Worm (Caenorhabditis elegans) whole organism, L4 larva: ENCODE data around the gene pie-1.
A peak's percentile ranks its signal among the peaks of the same experiment; 100 is the strongest.

Source experiments
- F44E2.7 ChIP-seq: fragments of 200-800 bp; sonication (Bioruptor generic); IDR thresholded peaks from 2 replicates; pipeline ENCODE4 v2.1.2; 2022; ENCODE audit warnings: missing genetic modification characterization, missing compliant biosample characterization
- F49E8.2 ChIP-seq: sonication (generic microtip); optimal IDR thresholded peaks from 2 replicates; lab custom pipeline; 2016; ENCODE audit warnings: missing compliant biosample characterization, mild to moderate bottlenecking, missing genetic modification characterization, borderline replicate concordance
- T26A8.4 ChIP-seq: fragments of 200-800 bp; sonication (Bioruptor generic); IDR thresholded peaks from 2 replicates; pipeline ENCODE4 v1.3.6; 2022; ENCODE audit warnings: missing genetic modification characterization, missing compliant biosample characterization
- Y5F2A.4 ChIP-seq: fragments of 200-800 bp; sonication (Bioruptor generic); optimal IDR thresholded peaks from 2 replicates; lab custom pipeline; 2018; ENCODE audit warnings: mild to moderate bottlenecking, missing genetic modification characterization, missing compliant biosample characterization
- aha-1 ChIP-seq: fragments of 150-350 bp; peaks from one replicate; lab custom pipeline; 2014; ENCODE audit warnings: missing biosample characterization, missing genetic modification characterization
- aly-2 ChIP-seq: sonication (generic microtip); optimal IDR thresholded peaks from 2 replicates; lab custom pipeline; 2018; ENCODE audit warnings: missing biosample characterization, missing genetic modification characterization
- ceh-20 ChIP-seq: fragments of 200-800 bp; sonication (Bioruptor generic); IDR thresholded peaks from 2 replicates; pipeline ENCODE4 v1.3.6; 2022; ENCODE audit warnings: missing genetic modification reagents, missing genetic modification characterization, missing compliant biosample characterization
- ceh-28 ChIP-seq: fragments of 150-350 bp; optimal IDR thresholded peaks from 2 replicates; lab custom pipeline; 2014; ENCODE audit warnings: missing biosample characterization, missing genetic modification reagents, missing genetic modification characterization
- ceh-44 ChIP-seq: fragments of 200-800 bp; sonication (Bioruptor generic); IDR thresholded peaks from 2 replicates; pipeline ENCODE4 v1.3.6; 2022; ENCODE audit warnings: missing genetic modification reagents, missing genetic modification characterization, missing compliant biosample characterization
- cey-2 ChIP-seq: sonication (generic microtip); optimal IDR thresholded peaks from 3 replicates; lab custom pipeline; 2017; ENCODE audit warnings: missing genetic modification characterization, mild to moderate bottlenecking, missing compliant biosample characterization, antibody characterized with exemption, borderline replicate concordance; ENCODE audit not compliant: insufficient read depth
- daf-16 ChIP-seq, 3 experiments: sonication (generic microtip); optimal IDR thresholded peaks; 2 replicates each; lab custom pipeline; 2016 to 2017; ENCODE audit warnings: missing genetic modification characterization in 3 of 3, missing genetic modification reagents in 3 of 3, mild to moderate bottlenecking in 2 of 3, missing compliant biosample characterization in 2 of 3, missing biosample characterization in 1 of 3, moderate library complexity in 1 of 3
- daf-8 ChIP-seq: fragments of 200-800 bp; sonication (Bioruptor generic); IDR thresholded peaks from 2 replicates; pipeline ENCODE4 v1.3.6; 2022; ENCODE audit warnings: missing genetic modification characterization, missing compliant biosample characterization
- dmd-8 ChIP-seq: fragments of 200-800 bp; sonication (Bioruptor generic); IDR thresholded peaks from 2 replicates; pipeline ENCODE4 v1.3.6; 2022; ENCODE audit warnings: missing genetic modification characterization, missing compliant biosample characterization
- dmd-9 ChIP-seq: fragments of 200-800 bp; sonication (Bioruptor generic); IDR thresholded peaks from 2 replicates; pipeline ENCODE4 v1.3.6; 2022; ENCODE audit warnings: missing genetic modification reagents, missing genetic modification characterization, missing compliant biosample characterization
- duxl-1 ChIP-seq: sonication (generic microtip); optimal IDR thresholded peaks from 2 replicates; lab custom pipeline; 2016; ENCODE audit warnings: mild to moderate bottlenecking, missing genetic modification characterization, moderate library complexity, missing compliant biosample characterization; ENCODE audit not compliant: poor library complexity
- egl-43 ChIP-seq: fragments of 200-800 bp; sonication (Bioruptor generic); IDR thresholded peaks from 2 replicates; pipeline ENCODE4 v1.3.6; 2022; ENCODE audit warnings: missing genetic modification reagents, missing genetic modification characterization, missing compliant biosample characterization
- fos-1 ChIP-seq: fragments of 150-350 bp; optimal IDR thresholded peaks from 2 replicates; lab custom pipeline; 2014; ENCODE audit warnings: missing biosample characterization, missing genetic modification characterization
- gei-8 ChIP-seq: fragments of 200-800 bp; sonication (Bioruptor generic); optimal IDR thresholded peaks from 2 replicates; lab custom pipeline; 2018; ENCODE audit warnings: mild to moderate bottlenecking, missing genetic modification characterization, missing compliant biosample characterization
- hmg-1.1 ChIP-seq: fragments of 200-800 bp; sonication (Bioruptor generic); IDR thresholded peaks from 2 replicates; pipeline ENCODE4 v1.3.6; 2022; ENCODE audit warnings: missing genetic modification reagents, missing genetic modification characterization, missing compliant biosample characterization
- lim-7 ChIP-seq: fragments of 200-800 bp; sonication (Bioruptor generic); IDR thresholded peaks from 2 replicates; pipeline ENCODE4 v1.3.6; 2022; ENCODE audit warnings: missing genetic modification characterization, missing compliant biosample characterization
- lin-39 ChIP-seq: fragments of 150-350 bp; optimal IDR thresholded peaks from 2 replicates; lab custom pipeline; 2014; ENCODE audit warnings: missing biosample characterization, missing genetic modification reagents, missing genetic modification characterization
- mdt-29 ChIP-seq: fragments of 200-800 bp; sonication (Bioruptor generic); IDR thresholded peaks from 2 replicates; pipeline ENCODE4 v1.3.6; 2022; ENCODE audit warnings: missing genetic modification reagents, missing genetic modification characterization, missing compliant biosample characterization
- mxl-3 ChIP-seq: fragments of 200-800 bp; sonication (Bioruptor generic); optimal IDR thresholded peaks from 2 replicates; lab custom pipeline; 2018; ENCODE audit warnings: mild to moderate bottlenecking, missing genetic modification characterization, missing compliant biosample characterization
- nhr-10 ChIP-seq: fragments of 150-350 bp; optimal IDR thresholded peaks from 2 replicates; lab custom pipeline; 2014; ENCODE audit warnings: missing biosample characterization, missing genetic modification characterization
- nhr-102 ChIP-seq: sonication (generic microtip); optimal IDR thresholded peaks from 2 replicates; lab custom pipeline; 2016; ENCODE audit warnings: mild to moderate bottlenecking, missing genetic modification characterization, moderate library complexity, missing compliant biosample characterization
- nhr-237 ChIP-seq: sonication (generic microtip); optimal IDR thresholded peaks from 2 replicates; lab custom pipeline; 2017; ENCODE audit warnings: missing biosample characterization, missing genetic modification characterization
- nhr-25 ChIP-seq: sonication (generic microtip); optimal IDR thresholded peaks from 2 replicates; lab custom pipeline; 2017; ENCODE audit warnings: missing genetic modification characterization, mild to moderate bottlenecking, missing compliant biosample characterization, antibody characterized with exemption, moderate library complexity, borderline replicate concordance; ENCODE audit not compliant: insufficient read depth
- nhr-77 ChIP-seq: fragments of 150-350 bp; optimal IDR thresholded peaks from 2 replicates; lab custom pipeline; 2014; ENCODE audit warnings: missing biosample characterization, missing genetic modification characterization
- pha-4 ChIP-seq, 2 experiments: fragments of 150-350 bp in 1 of 2; fragments of 200-800 bp in 1 of 2; sonication (Bioruptor generic) in 1 of 2; IDR thresholded peaks in 1 of 2; optimal IDR thresholded peaks in 1 of 2; 2 replicates each; pipeline versions ENCODE4 v1.3.6 to Lab custom; 2014 to 2022; ENCODE audit warnings: missing genetic modification characterization in 2 of 2, missing genetic modification reagents in 2 of 2, missing biosample characterization in 1 of 2, missing compliant biosample characterization in 1 of 2
- php-3 ChIP-seq: fragments of 200-800 bp; sonication (Bioruptor generic); IDR thresholded peaks from 2 replicates; pipeline ENCODE4 v1.3.6; 2022; ENCODE audit warnings: missing genetic modification reagents, missing genetic modification characterization, missing compliant biosample characterization
- pqm-1 ChIP-seq: sonication (generic microtip); optimal IDR thresholded peaks from 2 replicates; lab custom pipeline; 2017; ENCODE audit warnings: missing biosample characterization, missing genetic modification characterization
- skn-1 ChIP-seq: fragments of 150-350 bp; optimal IDR thresholded peaks from 2 replicates; lab custom pipeline; 2014; ENCODE audit warnings: missing biosample characterization, missing genetic modification characterization
- snpc-1.2 ChIP-seq: fragments of 200-800 bp; sonication (Bioruptor generic); IDR thresholded peaks from 2 replicates; pipeline ENCODE4 v1.3.6; 2022; ENCODE audit warnings: missing genetic modification reagents, missing genetic modification characterization, missing compliant biosample characterization
- spr-1 ChIP-seq: sonication (generic microtip); optimal IDR thresholded peaks from 2 replicates; lab custom pipeline; 2016; ENCODE audit warnings: mild to moderate bottlenecking, missing genetic modification characterization, missing compliant biosample characterization
- unc-62 ChIP-seq, 3 experiments: fragments of 150-350 bp in 1 of 3; sonication (generic microtip); optimal IDR thresholded peaks in 2 of 3; peaks in 1 of 3; 1 replicate in 1 of 3; 2 replicates in 2 of 3; lab custom pipeline; 2014 to 2017; ENCODE audit warnings: missing biosample characterization in 3 of 3, missing genetic modification characterization in 3 of 3, missing genetic modification reagents in 3 of 3, missing genotype in 1 of 3
- zfp-2 ChIP-seq: sonication (generic microtip); optimal IDR thresholded peaks from 2 replicates; lab custom pipeline; 2016; ENCODE audit warnings: mild to moderate bottlenecking, missing genetic modification characterization, missing compliant biosample characterization

The pie-1 gene

DNA sequence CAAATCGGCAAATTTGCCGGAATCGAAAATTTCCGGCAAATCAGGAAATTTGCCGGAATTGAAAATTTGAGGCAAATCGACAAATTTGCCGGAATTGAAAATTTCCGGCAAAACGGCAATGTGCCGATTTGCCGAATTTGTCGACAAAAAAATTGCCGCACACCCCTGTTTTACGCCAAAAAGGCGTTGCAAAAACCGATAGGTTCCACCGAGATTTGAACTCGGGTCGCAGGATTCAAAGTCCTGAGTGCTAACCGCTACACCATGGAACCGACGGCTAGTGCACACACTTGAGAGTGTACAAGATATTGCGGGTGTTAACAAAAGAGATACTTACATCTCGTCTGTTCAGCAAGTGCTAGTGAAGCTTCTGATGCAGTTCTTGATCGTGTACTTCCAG, 27.0 kb upstream of the pie-1 start (continued):
- TF ChIP-seq spr-1 (tag; lab: Kevin White, UChicago) (no peak), nhr-102 (tag; lab: Kevin White, UChicago) (no peak), F44E2.7 (GFP tag; lab: Robert Waterston, UW) (0 out of 2 replicates have a peak, but pooled peaks have one; percentile 13), nhr-10 (tag; lab: Kevin White, UChicago) (no peak), duxl-1 (no peak), gei-8 (GFP tag; lab: Kevin White, UChicago) (no peak), nhr-237 (tag; lab: Kevin White, UChicago) (no peak), pha-4 (GFP tag; IDR thresholded peaks at IDR 0.05; lab: Robert Waterston, UW) (peak; percentile 61; the same call in 1 of the 2 replicates), pha-4 (tag; optimal IDR thresholded peaks at IDR 0.05; lab: Kevin White, UChicago) (no peak), pqm-1 (tag; lab: Kevin White, UChicago) (no peak), zfp-2 (peak; percentile 7), cey-2 (tag; lab: Kevin White, UChicago) (no peak), snpc-1.2 (peak; percentile 37; the same call in 1 of the 2 replicates), daf-16 (GFP tag; optimal IDR thresholded peaks at IDR 0.05; lab: Kevin White, UChicago) (peak in 1 of 2 experiments; percentile 20), daf-16 (tag; optimal IDR thresholded peaks at IDR 0.05; lab: Kevin White, UChicago) (no peak), dmd-8 (0 out of 2 replicates have a peak, but pooled peaks have one; percentile 50), daf-8 (no peak), ceh-20 (GFP tag; lab: Robert Waterston, UW) (no peak), aly-2 (tag; lab: Kevin White, UChicago) (no peak), Y5F2A.4 (GFP tag; lab: Kevin White, UChicago) (no peak), mxl-3 (peak; percentile 39), fos-1 (tag; lab: Kevin White, UChicago) (no peak), hmg-1.1 (GFP tag; lab: Robert Waterston, UW) (peak; percentile 68), mdt-29 (0 out of 2 replicates have a peak, but pooled peaks have one; percentile 21), lin-39 (no peak), T26A8.4 (GFP tag; lab: Robert Waterston, UW) (peak; percentile 53), dmd-9 (peak; percentile 51; the same call in 1 of the 2 replicates), lim-7 (GFP tag; lab: Robert Waterston, UW) (peak; percentile 75), F49E8.2 (tag; lab: Kevin White, UChicago) (no peak)

DNA sequence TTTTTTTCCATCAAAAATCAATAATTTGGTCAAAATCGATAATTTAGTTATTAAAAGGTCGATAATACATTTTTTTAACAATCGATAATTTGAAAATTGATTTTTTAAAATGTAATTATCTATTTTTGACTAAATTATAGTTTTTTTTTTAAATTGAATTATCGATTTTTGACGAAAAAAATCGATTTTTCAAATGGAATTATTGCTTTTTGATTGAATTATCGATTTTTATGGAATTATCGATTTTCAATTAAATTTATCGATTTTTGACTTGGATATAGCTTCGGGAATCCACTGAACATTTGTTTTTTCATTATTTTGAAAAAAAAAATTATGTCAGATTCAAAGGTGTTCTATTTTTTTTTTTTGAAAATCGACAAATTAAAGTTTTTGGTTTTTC, 16.4 kb upstream of the pie-1 start:
- TF ChIP-seq ceh-28 (tag; lab: Kevin White, UChicago): peak; percentile 88
- TF ChIP-seq fos-1 (tag; lab: Kevin White, UChicago): no peak

DNA sequence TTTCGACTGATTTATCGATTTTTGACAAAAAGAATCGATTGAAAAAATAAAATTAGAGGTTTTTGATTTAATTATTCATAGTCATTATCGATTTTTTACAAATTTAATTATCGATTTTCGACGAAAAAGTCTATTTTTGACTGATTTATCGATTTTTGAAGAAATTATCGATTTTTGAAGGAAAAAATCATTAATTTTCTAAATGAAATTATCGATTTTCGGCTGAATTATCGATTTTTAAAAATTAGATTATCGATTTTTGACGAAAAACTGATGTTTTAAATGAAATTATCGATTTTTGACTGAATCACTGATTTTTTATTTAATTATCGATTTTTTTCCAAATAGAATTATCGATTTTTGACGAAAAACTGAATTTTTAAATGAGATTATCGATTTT, 15.6 kb upstream of the pie-1 start:
- TF ChIP-seq php-3 (GFP tag; lab: Robert Waterston, UW) (no peak), ceh-28 (tag; lab: Kevin White, UChicago) (peak; percentile 91)

DNA sequence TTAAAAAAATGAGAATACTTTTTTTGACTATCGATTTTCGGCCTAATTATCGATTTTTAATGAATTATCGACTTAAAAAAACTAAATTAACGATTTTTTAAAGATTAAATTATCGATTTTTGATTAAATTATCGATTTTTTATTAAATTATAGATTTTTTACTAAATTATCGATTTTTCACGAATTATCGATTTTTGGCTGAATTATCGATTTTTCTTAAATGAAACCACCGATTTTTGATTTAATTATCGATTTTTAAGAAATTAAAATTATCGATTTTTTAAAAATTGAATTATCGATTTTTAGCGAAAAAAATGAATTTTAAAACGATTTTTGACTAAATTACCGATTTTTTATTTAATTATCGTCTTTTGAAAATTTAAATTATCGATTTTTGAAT, 15.0 kb upstream of the pie-1 start:
- no peak for TF ChIP-seq unc-62 (GFP tag; optimal IDR thresholded peaks at IDR 0.05 in 1 of 2; lab: Kevin White, UChicago)
- no peak for TF ChIP-seq unc-62 (tag; optimal IDR thresholded peaks at IDR 0.05; lab: Kevin White, UChicago)
- no peak for TF ChIP-seq skn-1 (tag; lab: Kevin White, UChicago)
- TF ChIP-seq egl-43 (GFP tag; lab: Robert Waterston, UW): no peak
- no peak for TF ChIP-seq dmd-8
- TF ChIP-seq F44E2.7 (GFP tag; lab: Robert Waterston, UW): no peak
- no peak for TF ChIP-seq cey-2 (tag; lab: Kevin White, UChicago)
- TF ChIP-seq ceh-28 (tag; lab: Kevin White, UChicago): peak; percentile 92
- TF ChIP-seq nhr-77 (tag; lab: Kevin White, UChicago): no peak
- no peak for TF ChIP-seq ceh-44 (GFP tag; lab: Robert Waterston, UW)
- TF ChIP-seq aha-1 (tag; lab: Kevin White, UChicago): peak; percentile 15
- TF ChIP-seq nhr-25 (tag; lab: Kevin White, UChicago): no peak
